ENCODE assay signal across 1 worm cellular context in the genomic region with DNA sequence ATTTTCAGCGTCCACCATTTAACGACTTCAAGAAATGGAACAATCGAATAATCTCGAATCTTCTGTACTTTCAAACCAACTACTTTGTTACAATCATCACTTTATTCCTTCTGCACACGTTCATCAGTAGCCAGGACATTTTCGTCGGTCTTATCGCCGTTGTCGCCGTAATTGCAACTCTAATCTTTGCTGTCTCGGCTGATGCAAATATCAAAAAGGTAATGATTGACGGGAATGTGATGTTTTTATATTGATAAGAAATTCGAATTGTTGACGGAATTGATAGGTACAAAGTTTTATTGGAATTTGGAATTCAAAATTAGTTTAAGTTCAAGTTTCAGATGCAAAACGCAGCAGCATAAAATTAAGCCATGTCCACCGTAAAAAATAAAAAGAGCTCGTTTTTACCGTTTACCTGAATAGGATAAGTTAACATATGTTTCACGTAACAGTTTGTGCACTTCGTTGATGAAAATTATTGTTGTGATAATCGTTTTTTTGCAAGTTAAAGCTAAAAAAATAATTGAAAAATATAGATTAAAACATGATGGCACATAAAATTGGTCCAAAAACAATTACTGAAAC.
TF ChIP-seq lines count a peak whose summit lies in the region.

No protein-coding gene starts in this region.

TF ChIP-seq in whole organism, L4 larva, 104 proteins besides CTCF, POLR2A, EP300 and RAD21 (continued from another document):
- TF ChIP-seq Y5F2A.4 (GFP tag; optimal IDR thresholded peaks at IDR 0.05; lab: Kevin White, UChicago) (no peak), mdl-1 (tag; optimal IDR thresholded peaks at IDR 0.05; lab: Kevin White, UChicago) (no peak), D1046.2 (GFP tag; IDR thresholded peaks at IDR 0.05; lab: Robert Waterston, UW) (no peak), nhr-25 (tag; optimal IDR thresholded peaks at IDR 0.05; lab: Kevin White, UChicago; ENCODE audit: borderline replicate concordance, insufficient read depth) (no peak), lin-13 (GFP tag; optimal IDR thresholded peaks at IDR 0.05; lab: Kevin White, UChicago) (no peak), daf-8 (GFP tag; IDR thresholded peaks at IDR 0.05; lab: Robert Waterston, UW) (no peak), dve-1 (tag; optimal IDR thresholded peaks at IDR 0.05; lab: Kevin White, UChicago; ENCODE audit: insufficient read depth) (peak; percentile 77), mes-2 (tag; optimal IDR thresholded peaks at IDR 0.05; lab: Kevin White, UChicago; ENCODE audit: poor library complexity, severe bottlenecking) (no peak), lin-38 (GFP tag; IDR thresholded peaks at IDR 0.05; lab: Robert Waterston, UW) (no peak), ztf-7 (tag; optimal IDR thresholded peaks at IDR 0.05; lab: Kevin White, UChicago) (no peak), cey-2 (tag; optimal IDR thresholded peaks at IDR 0.05; lab: Kevin White, UChicago; ENCODE audit: borderline replicate concordance, insufficient read depth) (no peak), daf-16 (GFP tag; optimal IDR thresholded peaks at IDR 0.05; lab: Kevin White, UChicago) (peak in 1 of 2 experiments; percentile 47), daf-16 (tag; optimal IDR thresholded peaks at IDR 0.05; lab: Kevin White, UChicago) (peak; percentile 81), ceh-28 (tag; optimal IDR thresholded peaks at IDR 0.05; lab: Kevin White, UChicago) (no peak), attf-4 (tag; optimal IDR thresholded peaks at IDR 0.05; lab: Kevin White, UChicago) (no peak), egl-43 (GFP tag; IDR thresholded peaks at IDR 0.05; lab: Robert Waterston, UW) (no peak), ceh-62 (tag; optimal IDR thresholded peaks at IDR 0.05; lab: Kevin White, UChicago) (no peak), fos-1 (tag; optimal IDR thresholded peaks at IDR 0.05; lab: Kevin White, UChicago) (no peak), fkh-10 (GFP tag; optimal IDR thresholded peaks at IDR 0.05; lab: Kevin White, UChicago) (no peak), ceh-82 (tag; optimal IDR thresholded peaks at IDR 0.05; lab: Kevin White, UChicago) (no peak), nhr-77 (tag; optimal IDR thresholded peaks at IDR 0.05; lab: Kevin White, UChicago) (peak; percentile 41), spr-1 (tag; optimal IDR thresholded peaks at IDR 0.05; lab: Kevin White, UChicago) (no peak), nhr-102 (tag; optimal IDR thresholded peaks at IDR 0.05; lab: Kevin White, UChicago) (peak; percentile 11), spr-3 (GFP tag; optimal IDR thresholded peaks at IDR 0.05; lab: Kevin White, UChicago) (no peak), nhr-10 (tag; optimal IDR thresholded peaks at IDR 0.05; lab: Kevin White, UChicago) (no peak), nhr-28 (tag; optimal IDR thresholded peaks at IDR 0.05; lab: Kevin White, UChicago) (peak; percentile 73), aly-2 (tag; optimal IDR thresholded peaks at IDR 0.05; lab: Kevin White, UChicago) (no peak), mxl-3 (GFP tag; optimal IDR thresholded peaks at IDR 0.05; lab: Kevin White, UChicago) (peak; percentile 21), zip-11 (GFP tag; IDR thresholded peaks at IDR 0.05; lab: Robert Waterston, UW) (no peak), snpc-1.2 (GFP tag; IDR thresholded peaks at IDR 0.05; lab: Robert Waterston, UW) (no peak), T26A8.4 (GFP tag; IDR thresholded peaks at IDR 0.05; lab: Robert Waterston, UW) (no peak), nhr-76 (tag; optimal IDR thresholded peaks at IDR 0.05; lab: Kevin White, UChicago) (no peak), Y105C5A.15 (GFP tag; IDR thresholded peaks at IDR 0.05; lab: Robert Waterston, UW) (no peak), hmg-1.1 (GFP tag; IDR thresholded peaks at IDR 0.05; lab: Robert Waterston, UW) (no peak), snpc-4 (tag; optimal IDR thresholded peaks at IDR 0.05; lab: Kevin White, UChicago) (no peak), hlh-30 (tag; optimal IDR thresholded peaks at IDR 0.05; lab: Kevin White, UChicago; ENCODE audit: insufficient read depth) (no peak), pqm-1 (tag; optimal IDR thresholded peaks at IDR 0.05; lab: Kevin White, UChicago) (peak; percentile 92), lir-3 (tag; optimal IDR thresholded peaks at IDR 0.05; lab: Kevin White, UChicago) (no peak), lin-1 (GFP tag; IDR thresholded peaks at IDR 0.05; lab: Robert Waterston, UW) (no peak), dmd-9 (GFP tag; IDR thresholded peaks at IDR 0.05; lab: Robert Waterston, UW) (no peak), ceh-20 (GFP tag; IDR thresholded peaks at IDR 0.05; lab: Robert Waterston, UW) (no peak), lin-39 (tag; optimal IDR thresholded peaks at IDR 0.05; lab: Kevin White, UChicago) (no peak), nhr-42 (GFP tag; IDR thresholded peaks at IDR 0.05; lab: Robert Waterston, UW) (no peak), F26F4.8 (GFP tag; conservative IDR thresholded peaks at IDR 0.05; lab: Robert Waterston, UW) (no peak), zfp-2 (tag; optimal IDR thresholded peaks at IDR 0.05; lab: Kevin White, UChicago) (no peak), ctbp-1 (GFP tag; IDR thresholded peaks at IDR 0.05; lab: Robert Waterston, UW) (no peak), nhr-48 (tag; optimal IDR thresholded peaks at IDR 0.05; lab: Kevin White, UChicago) (peak; percentile 21), gei-8 (GFP tag; optimal IDR thresholded peaks at IDR 0.05; lab: Kevin White, UChicago) (no peak), madf-5 (GFP tag; IDR thresholded peaks at IDR 0.05; lab: Robert Waterston, UW) (no peak), ceh-44 (GFP tag; IDR thresholded peaks at IDR 0.05; lab: Robert Waterston, UW) (no peak), vab-7 (GFP tag; IDR thresholded peaks at IDR 0.05; lab: Robert Waterston, UW) (no peak), lim-7 (GFP tag; IDR thresholded peaks at IDR 0.05; lab: Robert Waterston, UW) (no peak), ZK337.2 (GFP tag; IDR thresholded peaks at IDR 0.05; lab: Robert Waterston, UW) (no peak), pha-4 (GFP tag; IDR thresholded peaks at IDR 0.05; lab: Robert Waterston, UW) (no peak), pha-4 (tag; optimal IDR thresholded peaks at IDR 0.05; lab: Kevin White, UChicago) (no peak), Y75B8A.6 (GFP tag; IDR thresholded peaks at IDR 0.05; lab: Robert Waterston, UW) (no peak), nhr-237 (tag; optimal IDR thresholded peaks at IDR 0.05; lab: Kevin White, UChicago) (no peak), R02D3.7 (tag; optimal IDR thresholded peaks at IDR 0.05; lab: Kevin White, UChicago) (no peak), F49E8.2 (tag; optimal IDR thresholded peaks at IDR 0.05; lab: Kevin White, UChicago; ENCODE audit: borderline replicate concordance) (no peak), saeg-2 (GFP tag; IDR thresholded peaks at IDR 0.05; lab: Robert Waterston, UW) (no peak), nhr-11 (tag; optimal IDR thresholded peaks at IDR 0.05; lab: Kevin White, UChicago) (no peak), F44E2.7 (GFP tag; IDR thresholded peaks at IDR 0.05; lab: Robert Waterston, UW) (no peak), lin-15B (tag; optimal IDR thresholded peaks at IDR 0.05; lab: Kevin White, UChicago) (no peak), unc-130 (GFP tag; optimal IDR thresholded peaks at IDR 0.05; lab: Kevin White, UChicago) (no peak), zfp-3 (GFP tag; conservative IDR thresholded peaks at IDR 0.05; lab: Robert Waterston, UW) (no peak), lsy-2 (tag; optimal IDR thresholded peaks at IDR 0.05; lab: Kevin White, UChicago) (no peak), php-3 (GFP tag; IDR thresholded peaks at IDR 0.05; lab: Robert Waterston, UW) (peak; percentile 89), hlh-11 (tag; optimal IDR thresholded peaks at IDR 0.05; lab: Kevin White, UChicago) (no peak), Y48G9A.11 (GFP tag; IDR thresholded peaks at IDR 0.05; lab: Robert Waterston, UW) (no peak), daf-12 (tag; optimal IDR thresholded peaks at IDR 0.05; lab: Kevin White, UChicago) (no peak), ztf-11 (tag; optimal IDR thresholded peaks at IDR 0.05; lab: Kevin White, UChicago) (no peak), duxl-1 (tag; optimal IDR thresholded peaks at IDR 0.05; lab: Kevin White, UChicago; ENCODE audit: poor library complexity) (no peak), ZK546.5 (tag; optimal IDR thresholded peaks at IDR 0.05; lab: Kevin White, UChicago) (no peak), nhr-41 (GFP tag; IDR thresholded peaks at IDR 0.05; lab: Robert Waterston, UW) (no peak), rbr-2 (tag; optimal IDR thresholded peaks at IDR 0.05; lab: Kevin White, UChicago) (no peak), sdz-12 (GFP tag; optimal IDR thresholded peaks at IDR 0.05; lab: Kevin White, UChicago) (no peak), daf-19 (GFP tag; conservative IDR thresholded peaks at IDR 0.05; lab: Robert Waterston, UW) (no peak), mep-1 (tag; optimal IDR thresholded peaks at IDR 0.05; lab: Kevin White, UChicago) (no peak), madf-9 (GFP tag; conservative IDR thresholded peaks at IDR 0.05; lab: Robert Waterston, UW) (no peak), ces-1 (GFP tag; optimal IDR thresholded peaks at IDR 0.05; lab: Kevin White, UChicago) (no peak), ama-1 (optimal IDR thresholded peaks at IDR 0.05; lab: Kevin White, UChicago) (no peak), zag-1 (tag; optimal IDR thresholded peaks at IDR 0.05; lab: Kevin White, UChicago) (no peak), dmd-6 (GFP tag; IDR thresholded peaks at IDR 0.05; lab: Robert Waterston, UW) (peak; percentile 94), mdt-29 (GFP tag; IDR thresholded peaks at IDR 0.05; lab: Robert Waterston, UW) (no peak; the same call in 1 of the 2 replicates)
